Worm (Caenorhabditis elegans) whole organism, mixed stage, embryonic: ENCODE measurements around the gene B0035.21.
"Not testable (repeated sequence)": the region's sequence is repeated elsewhere in the genome, so short reads cannot be mapped to it uniquely, and the experiment has no call there.

Experiments
- M03D4.4 ChIP-seq: sonication (generic microtip); optimal IDR thresholded peaks from 2 replicates; lab custom pipeline; 2017; ENCODE audit warnings: mild to moderate bottlenecking, missing genetic modification characterization, missing compliant biosample characterization
- bed-3 ChIP-seq: fragments of 200-800 bp; sonication (Bioruptor generic); optimal IDR thresholded peaks from 3 replicates; lab custom pipeline; 2018; ENCODE audit warnings: mild to moderate bottlenecking, missing genetic modification characterization, moderate library complexity, missing compliant biosample characterization
- ceh-39 ChIP-seq: fragments of 150-350 bp; optimal IDR thresholded peaks from 2 replicates; lab custom pipeline; 2014; ENCODE audit warnings: missing biosample characterization, missing genetic modification characterization
- ceh-43 ChIP-seq: fragments of 200-800 bp; sonication (Bioruptor generic); optimal IDR thresholded peaks from 2 replicates; lab custom pipeline; 2018; ENCODE audit warnings: mild to moderate bottlenecking, missing genetic modification characterization, moderate library complexity, missing compliant biosample characterization
- ceh-83 ChIP-seq: fragments of 200-800 bp; sonication (Bioruptor generic); optimal IDR thresholded peaks from 2 replicates; lab custom pipeline; 2018; ENCODE audit warnings: mild to moderate bottlenecking, missing genetic modification characterization, missing compliant biosample characterization
- cnd-1 ChIP-seq: fragments of 200-800 bp; sonication (Bioruptor generic); optimal IDR thresholded peaks from 2 replicates; lab custom pipeline; 2018; ENCODE audit warnings: mild to moderate bottlenecking, missing genetic modification characterization, missing compliant biosample characterization
- drap-1 ChIP-seq: fragments of 200-800 bp; sonication (Bioruptor generic); optimal IDR thresholded peaks from 3 replicates; lab custom pipeline; 2018; ENCODE audit warnings: mild to moderate bottlenecking, missing genetic modification characterization, missing compliant biosample characterization
- elt-1 ChIP-seq: sonication (generic microtip); optimal IDR thresholded peaks from 2 replicates; lab custom pipeline; 2017; ENCODE audit warnings: missing genetic modification characterization, mild to moderate bottlenecking, missing compliant biosample characterization, antibody characterized with exemption, moderate library complexity, borderline replicate concordance; ENCODE audit not compliant: insufficient read depth
- elt-3 ChIP-seq: fragments of 150-350 bp; optimal IDR thresholded peaks from 2 replicates; lab custom pipeline; 2014; ENCODE audit warnings: missing biosample characterization, missing genetic modification characterization
- flh-1 ChIP-seq: fragments of 200-800 bp; sonication (Bioruptor generic); optimal IDR thresholded peaks from 2 replicates; lab custom pipeline; 2018; ENCODE audit warnings: mild to moderate bottlenecking, missing genetic modification characterization, moderate library complexity, missing compliant biosample characterization
- hlh-1 ChIP-seq: fragments of 150-350 bp; optimal IDR thresholded peaks from 2 replicates; lab custom pipeline; 2014; ENCODE audit warnings: missing biosample characterization, missing genetic modification reagents, missing genetic modification characterization
- lin-13 ChIP-seq: fragments of 150-350 bp; optimal IDR thresholded peaks from 2 replicates; lab custom pipeline; 2014; ENCODE audit warnings: missing biosample characterization, missing genetic modification characterization
- lin-32 ChIP-seq: fragments of 200-800 bp; sonication (Bioruptor generic); optimal IDR thresholded peaks from 2 replicates; lab custom pipeline; 2018; ENCODE audit warnings: mild to moderate bottlenecking, missing genetic modification characterization, missing compliant biosample characterization
- mab-5 ChIP-seq: fragments of 150-350 bp; optimal IDR thresholded peaks from 2 replicates; lab custom pipeline; 2014; ENCODE audit warnings: missing biosample characterization, missing genetic modification characterization
- mls-2 ChIP-seq: sonication (generic microtip); optimal IDR thresholded peaks from 2 replicates; lab custom pipeline; 2016; ENCODE audit warnings: mild to moderate bottlenecking, missing genetic modification characterization, moderate library complexity, missing compliant biosample characterization
- nhr-12 ChIP-seq: fragments of 150-350 bp; optimal IDR thresholded peaks from 2 replicates; lab custom pipeline; 2014; ENCODE audit warnings: missing biosample characterization, missing genetic modification characterization
- nhr-237 ChIP-seq: fragments of 150-350 bp; optimal IDR thresholded peaks from 2 replicates; lab custom pipeline; 2014; ENCODE audit warnings: missing biosample characterization, missing genetic modification characterization
- nhr-28 ChIP-seq: fragments of 150-350 bp; optimal IDR thresholded peaks from 2 replicates; lab custom pipeline; 2014; ENCODE audit warnings: missing biosample characterization, missing genetic modification characterization
- nhr-76 ChIP-seq: sonication (generic microtip); optimal IDR thresholded peaks from 2 replicates; lab custom pipeline; 2017; ENCODE audit warnings: missing biosample characterization, missing genetic modification characterization
- pha-4 ChIP-seq: fragments of 150-350 bp; optimal IDR thresholded peaks from 2 replicates; lab custom pipeline; 2018; ENCODE audit warnings: missing biosample characterization, missing genetic modification reagents, missing genetic modification characterization
- sem-2 ChIP-seq: fragments of 200-800 bp; sonication (Bioruptor generic); optimal IDR thresholded peaks from 2 replicates; lab custom pipeline; 2018; ENCODE audit warnings: mild to moderate bottlenecking, missing genetic modification characterization, missing compliant biosample characterization
- snpc-4 ChIP-seq: fragments of 150-350 bp; optimal IDR thresholded peaks from 2 replicates; lab custom pipeline; 2014; ENCODE audit warnings: missing biosample characterization, missing genetic modification characterization
- sptf-1 ChIP-seq: sonication (generic microtip); optimal IDR thresholded peaks from 2 replicates; lab custom pipeline; 2017; ENCODE audit warnings: mild to moderate bottlenecking, missing genetic modification characterization, moderate library complexity, missing compliant biosample characterization
- tbx-8 ChIP-seq: fragments of 200-800 bp; sonication (Bioruptor generic); optimal IDR thresholded peaks from 2 replicates; lab custom pipeline; 2018; ENCODE audit warnings: mild to moderate bottlenecking, missing genetic modification characterization, moderate library complexity, missing compliant biosample characterization
- unc-120 ChIP-seq: sonication (generic microtip); optimal IDR thresholded peaks from 2 replicates; lab custom pipeline; 2017; ENCODE audit warnings: missing genetic modification characterization, missing compliant biosample characterization; ENCODE audit not compliant: poor library complexity, severe bottlenecking
- unc-39 ChIP-seq: fragments of 150-350 bp; optimal IDR thresholded peaks from 2 replicates; lab custom pipeline; 2014; ENCODE audit warnings: missing biosample characterization, missing genetic modification characterization
- unc-62 ChIP-seq: fragments of 150-350 bp; optimal IDR thresholded peaks from 2 replicates; lab custom pipeline; 2014; ENCODE audit warnings: missing biosample characterization, missing genetic modification reagents, missing genetic modification characterization
- zip-8 ChIP-seq: fragments of 150-350 bp; optimal IDR thresholded peaks from 2 replicates; lab custom pipeline; 2014; ENCODE audit warnings: missing biosample characterization, missing genetic modification characterization
- ztf-11 ChIP-seq: fragments of 150-350 bp; optimal IDR thresholded peaks from 2 replicates; lab custom pipeline; 2014; ENCODE audit warnings: missing biosample characterization, missing genetic modification characterization

The B0035.21 gene

DNA sequence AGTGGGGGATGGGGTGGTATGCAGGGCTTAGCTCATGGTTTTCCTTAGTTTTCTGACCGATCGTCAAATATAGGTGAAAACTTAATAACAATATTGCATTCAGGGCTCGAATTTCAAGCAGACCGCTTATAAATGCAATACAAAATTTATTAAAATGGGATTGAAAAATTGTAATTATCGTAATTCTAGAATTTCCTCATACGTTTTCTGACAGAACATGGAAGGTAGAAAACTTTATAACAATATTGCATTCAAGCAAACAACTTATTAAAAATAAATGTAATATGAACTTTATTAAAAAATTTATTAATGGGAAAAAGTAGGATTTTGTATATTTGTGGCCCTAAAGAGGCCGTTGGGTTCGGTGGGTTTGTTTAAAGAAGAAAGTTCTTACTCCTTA is 3.4 kb upstream of the B0035.21 start:
- TF ChIP-seq mab-5 (tag; lab: Kevin White, UChicago) (no peak), mls-2 (tag; lab: Kevin White, UChicago) (no peak)

DNA sequence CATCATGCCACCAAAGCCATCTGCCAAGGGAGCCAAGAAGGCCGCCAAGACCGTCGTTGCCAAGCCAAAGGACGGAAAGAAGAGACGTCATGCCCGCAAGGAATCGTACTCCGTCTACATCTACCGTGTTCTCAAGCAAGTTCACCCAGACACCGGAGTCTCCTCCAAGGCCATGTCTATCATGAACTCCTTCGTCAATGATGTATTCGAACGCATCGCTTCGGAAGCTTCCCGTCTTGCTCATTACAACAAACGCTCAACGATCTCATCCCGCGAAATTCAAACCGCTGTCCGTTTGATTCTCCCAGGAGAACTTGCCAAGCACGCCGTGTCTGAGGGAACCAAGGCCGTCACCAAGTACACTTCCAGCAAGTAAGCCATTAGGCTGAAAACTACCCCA is 2.3 kb upstream of the B0035.21 start, which contains the start of gene his-48:
TSS of gene his-48 (plus strand) at position 5 of the 400 bp plus-strand sequence.
- TF ChIP-seq elt-3, unc-39, M03D4.4 (tag; lab: Kevin White, UChicago): not testable (repeated sequence)

DNA sequence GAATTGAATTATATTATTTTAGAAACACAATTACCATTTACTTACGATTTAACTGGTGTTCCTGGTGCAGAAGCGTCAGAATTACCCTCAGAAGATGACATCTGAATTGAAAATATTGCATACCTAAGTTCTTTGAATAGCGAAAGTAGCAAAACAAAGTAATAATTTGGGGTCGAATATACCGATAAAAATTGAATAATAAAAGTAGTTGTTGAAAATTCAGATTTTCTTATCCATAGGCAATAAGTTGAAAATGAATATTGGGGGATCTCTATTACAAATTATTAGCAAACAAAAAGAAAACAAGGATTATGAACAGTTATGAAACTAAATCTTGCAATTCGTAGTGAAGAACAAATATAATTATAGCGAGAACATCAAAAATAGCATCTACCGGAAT is 2.2 kb downstream of the B0035.21 start, which contains the start of gene leo-1:
TSS of gene leo-1 (minus strand) at position 101 of the 400 bp plus-strand sequence.
- TF ChIP-seq ceh-83 = no peak
- TF ChIP-seq, all 35 proteins: peak for 0

DNA sequence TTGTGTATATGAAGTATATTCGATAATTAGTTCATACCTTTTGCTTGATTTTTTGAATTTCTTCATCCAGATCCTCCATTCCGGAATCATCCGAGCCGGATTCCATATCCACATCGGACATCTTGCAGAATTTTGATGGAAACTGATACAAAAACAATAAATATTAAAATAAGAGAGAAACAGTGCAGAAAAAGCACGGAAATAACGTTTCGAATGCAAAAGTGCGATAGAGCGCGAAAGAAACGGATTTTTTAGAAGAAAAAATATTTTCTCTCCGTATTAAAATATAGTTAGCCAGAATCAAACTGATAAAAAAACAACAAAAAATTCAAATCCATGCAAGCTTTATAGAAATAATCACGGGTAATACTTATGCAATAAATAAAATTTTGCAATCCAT is 5.7 kb downstream of the B0035.21 start, which contains the start of gene sart-3:
TSS of gene sart-3 (minus strand) at position 219 of the 400 bp plus-strand sequence.
- no peak for TF ChIP-seq lin-13 (tag; lab: Kevin White, UChicago)
- TF ChIP-seq mab-5 (tag; lab: Kevin White, UChicago) = no peak
- no peak for TF ChIP-seq mls-2 (tag; lab: Kevin White, UChicago)
- TF ChIP-seq bed-3 = no peak
- TF ChIP-seq elt-1 (tag; lab: Kevin White, UChicago) = no peak
- no peak for TF ChIP-seq ztf-11 (tag; lab: Kevin White, UChicago)
- no peak for TF ChIP-seq unc-120 (tag; lab: Kevin White, UChicago)
- no peak for TF ChIP-seq nhr-28 (tag; lab: Kevin White, UChicago)
- TF ChIP-seq drap-1 (GFP tag; lab: Kevin White, UChicago) = no peak

DNA sequence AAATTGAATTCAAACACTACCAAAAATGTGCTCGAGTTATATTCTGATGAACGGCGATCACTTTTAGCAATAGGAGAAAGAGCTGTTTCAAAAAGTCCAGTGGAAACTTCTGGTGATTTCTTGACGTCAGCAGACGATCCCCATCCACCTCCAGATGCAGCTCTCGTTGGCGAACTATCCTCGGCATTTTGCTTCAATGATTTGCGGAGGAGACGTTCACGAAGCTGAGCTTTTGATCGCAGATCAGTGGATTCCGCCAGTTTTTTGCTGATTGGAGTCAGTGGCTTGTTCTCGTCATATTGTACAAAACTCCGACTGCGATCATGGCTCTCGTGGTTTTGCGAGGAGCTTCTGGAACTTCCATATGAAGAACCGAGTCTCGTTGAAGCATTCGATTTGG is 9.1 kb downstream of the B0035.21 start:
- TF ChIP-seq hlh-1 (tag; lab: Kevin White, UChicago) (no peak), lin-32 (no peak), sptf-1 (no peak)

DNA sequence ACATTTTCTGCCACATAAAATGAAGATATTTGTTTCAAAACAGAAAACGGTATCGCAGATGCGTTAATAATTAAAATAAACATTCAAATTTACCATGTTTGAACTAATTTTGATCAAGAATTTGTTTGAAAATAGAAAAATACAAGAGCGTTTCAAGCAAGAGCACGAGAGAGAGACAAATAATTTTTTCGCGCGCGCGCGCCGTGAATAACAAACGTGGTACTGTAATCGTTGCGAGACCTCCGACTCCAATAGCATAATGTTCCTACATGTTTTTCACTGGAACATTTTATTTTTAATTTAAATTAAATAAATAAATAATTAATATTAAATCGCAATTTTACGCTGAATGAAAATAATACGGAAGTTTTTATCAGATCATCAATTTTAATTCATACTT is 10.0 kb downstream of the B0035.21 start, which contains the start of gene F54E12.2:
TSS of gene F54E12.2 (minus strand) at position 164 of the 400 bp plus-strand sequence.
- TF ChIP-seq unc-62 (GFP tag; lab: Kevin White, UChicago) (no peak), sptf-1 (no peak), ceh-83 (no peak), flh-1 (GFP tag; lab: Kevin White, UChicago) (no peak), nhr-28 (tag; lab: Kevin White, UChicago) (no peak), zip-8 (tag; lab: Kevin White, UChicago) (no peak)

DNA sequence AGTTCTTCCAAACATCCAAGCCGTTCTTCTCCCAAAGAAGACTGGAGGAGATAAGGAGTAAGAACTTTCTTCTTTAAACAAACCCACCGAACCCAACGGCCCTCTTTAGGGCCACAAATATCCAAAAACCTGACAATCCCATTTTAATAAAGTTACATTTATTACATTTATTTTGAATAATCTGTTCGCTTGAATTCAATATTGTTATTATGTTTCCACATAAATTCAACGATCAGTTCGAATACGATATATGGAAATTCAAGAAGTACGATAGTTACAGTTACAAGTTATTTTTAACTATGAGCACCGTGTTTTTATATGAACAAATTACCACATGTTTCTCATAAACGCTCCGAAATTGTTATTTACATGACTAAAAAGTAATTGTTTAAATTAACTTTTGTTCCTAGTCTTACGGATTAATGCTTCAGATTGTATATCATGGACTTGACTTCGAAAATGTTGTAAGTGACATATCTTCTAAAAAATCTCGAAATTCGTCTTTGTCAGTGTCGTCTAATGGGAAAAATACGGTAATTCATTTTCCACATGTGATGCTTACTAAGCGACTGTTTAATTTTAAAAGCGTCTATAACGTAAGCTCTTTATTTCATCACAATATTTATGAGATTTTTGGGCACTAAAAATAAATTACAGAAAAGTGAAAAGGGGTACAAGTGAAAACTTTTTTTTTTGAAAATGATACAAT is 13.8 kb downstream of the B0035.21 start:
- TF ChIP-seq ceh-43 (GFP tag; lab: Kevin White, UChicago) (no peak), zip-8 (tag; lab: Kevin White, UChicago) (no peak), elt-3 (tag; lab: Kevin White, UChicago) (no peak), nhr-12 (tag; lab: Kevin White, UChicago) (no peak), lin-32 (no peak), snpc-4 (tag; lab: Kevin White, UChicago) (no peak)

DNA sequence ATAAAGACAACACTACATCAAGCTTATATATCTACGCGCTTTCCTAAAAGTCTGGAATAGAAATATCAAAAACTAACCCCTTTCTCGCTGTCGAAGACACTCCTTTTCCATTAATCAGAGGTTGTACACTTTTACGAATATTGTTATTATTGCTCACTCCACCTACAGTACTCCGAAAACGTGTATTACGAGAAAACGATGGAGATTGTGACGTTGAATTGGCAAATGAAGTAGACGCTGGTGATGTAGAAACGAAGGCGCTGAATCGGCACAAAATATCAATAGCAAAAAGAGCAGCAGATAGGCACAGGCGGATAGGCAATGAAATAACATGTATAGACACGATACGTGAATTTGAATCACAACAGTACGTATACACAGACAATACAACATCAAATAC is 17.2 kb downstream of the B0035.21 start:
- no peak for TF ChIP-seq pha-4
- no peak for TF ChIP-seq nhr-237 (tag; lab: Kevin White, UChicago)
- no peak for TF ChIP-seq cnd-1 (tag; lab: Kevin White, UChicago)
- TF ChIP-seq nhr-76 (tag; lab: Kevin White, UChicago) = no peak
- TF ChIP-seq zip-8 (tag; lab: Kevin White, UChicago) = no peak
- TF ChIP-seq unc-39 (tag; lab: Kevin White, UChicago) = no peak
- TF ChIP-seq nhr-12 (tag; lab: Kevin White, UChicago) = no peak
- no peak for TF ChIP-seq sptf-1
- no peak for TF ChIP-seq hlh-1 (tag; lab: Kevin White, UChicago)
- no peak for TF ChIP-seq bed-3
- TF ChIP-seq ceh-39 (tag; lab: Kevin White, UChicago) = no peak
- TF ChIP-seq sem-2 (GFP tag; lab: Kevin White, UChicago) = no peak
- TF ChIP-seq unc-62 (GFP tag; lab: Kevin White, UChicago) = no peak
- no peak for TF ChIP-seq tbx-8 (GFP tag; lab: Kevin White, UChicago)
